Worm (Caenorhabditis elegans) whole organism, midembryonic: Measurements from ENCODE around the gene BE10.4.

Experiments
- T22C8.4 ChIP-seq: fragments of 200-800 bp; sonication (Bioruptor generic); IDR thresholded peaks from 2 replicates; pipeline ENCODE4 v1.3.6; 2022; ENCODE audit warnings: missing genetic modification characterization, missing compliant biosample characterization
- cog-1 ChIP-seq: sonication (generic microtip); optimal IDR thresholded peaks from 2 replicates; lab custom pipeline; 2016; ENCODE audit warnings: missing genetic modification characterization, missing compliant biosample characterization
- flt-1 ChIP-seq: fragments of 200-800 bp; sonication (Bioruptor generic); IDR thresholded peaks from 2 replicates; pipeline ENCODE4 v1.3.6; 2022; ENCODE audit warnings: missing genetic modification characterization, missing compliant biosample characterization
- klf-2 ChIP-seq: fragments of 200-800 bp; sonication (Bioruptor generic); conservative IDR thresholded peaks from 2 replicates; pipeline ENCODE4 v1.3.6; 2022; ENCODE audit warnings: missing genetic modification reagents, missing genetic modification characterization, missing compliant biosample characterization
- med-1 ChIP-seq: sonication (generic microtip); optimal IDR thresholded peaks from 2 replicates; lab custom pipeline; 2017; ENCODE audit warnings: missing genetic modification characterization, mild to moderate bottlenecking, missing compliant biosample characterization, antibody characterized with exemption, missing genetic modification reagents; ENCODE audit not compliant: insufficient read depth
- ref-1 ChIP-seq: fragments of 200-800 bp; sonication (Bioruptor generic); conservative IDR thresholded peaks from 2 replicates; pipeline ENCODE4 v1.3.6; 2022; ENCODE audit warnings: missing genetic modification reagents, missing genetic modification characterization, missing compliant biosample characterization
- tab-1 ChIP-seq: fragments of 200-800 bp; sonication (Bioruptor generic); IDR thresholded peaks from 2 replicates; pipeline ENCODE4 v1.3.6; 2022; ENCODE audit warnings: missing genetic modification characterization, missing compliant biosample characterization
- ztf-23 ChIP-seq: fragments of 200-800 bp; sonication (Bioruptor generic); IDR thresholded peaks from 2 replicates; pipeline ENCODE4 v1.3.6; 2022; ENCODE audit warnings: missing genetic modification reagents, missing genetic modification characterization, missing compliant biosample characterization
- ztf-29 ChIP-seq: fragments of 200-800 bp; sonication (Bioruptor generic); IDR thresholded peaks from 2 replicates; pipeline ENCODE4 v1.3.6; 2022; ENCODE audit warnings: missing genetic modification reagents, missing genetic modification characterization, missing compliant biosample characterization

Gene BE10.4

ce11 chrIII:12831696-12832095 is 18.4 kb downstream of the BE10.4 start:
- no peak for TF ChIP-seq ref-1 (GFP tag; lab: Robert Waterston, UW)
- no peak for TF ChIP-seq T22C8.4
- TF ChIP-seq med-1 (GFP tag; lab: Kevin White, UChicago): no peak
- TF ChIP-seq klf-2 (GFP tag; lab: Robert Waterston, UW): no peak
- TF ChIP-seq tab-1 (GFP tag; lab: Robert Waterston, UW): no peak
- no peak for TF ChIP-seq ztf-29 (GFP tag; lab: Robert Waterston, UW)
- no peak for TF ChIP-seq ztf-23 (GFP tag; lab: Robert Waterston, UW)
- TF ChIP-seq flt-1: no peak
- no peak for TF ChIP-seq cog-1 (tag; lab: Kevin White, UChicago)

ce11 chrIII:12833079-12833478 is 19.8 kb downstream of the BE10.4 start:
- TF ChIP-seq T22C8.4 (no peak), ref-1 (GFP tag; lab: Robert Waterston, UW) (no peak), ztf-23 (GFP tag; lab: Robert Waterston, UW) (no peak), med-1 (GFP tag; lab: Kevin White, UChicago) (no peak), ztf-29 (GFP tag; lab: Robert Waterston, UW) (no peak), klf-2 (GFP tag; lab: Robert Waterston, UW) (no peak), tab-1 (GFP tag; lab: Robert Waterston, UW) (no peak)

ce11 chrIII:12836742-12837285 is 23.5 kb downstream of the BE10.4 start:
- TF ChIP-seq tab-1 (GFP tag; lab: Robert Waterston, UW) (no peak), T22C8.4 (no peak)

ce11 chrIII:12838299-12838698 is 25.0 kb downstream of the BE10.4 start:
- TF ChIP-seq ztf-23 (GFP tag; lab: Robert Waterston, UW): no peak
- TF ChIP-seq klf-2 (GFP tag; lab: Robert Waterston, UW): no peak
- no peak for TF ChIP-seq ztf-29 (GFP tag; lab: Robert Waterston, UW)
- TF ChIP-seq ref-1 (GFP tag; lab: Robert Waterston, UW): no peak
- no peak for TF ChIP-seq tab-1 (GFP tag; lab: Robert Waterston, UW)
- no peak for TF ChIP-seq med-1 (GFP tag; lab: Kevin White, UChicago)

ce11 chrIII:12838913-12839366 is 25.6 kb downstream of the BE10.4 start, which contains the start of gene Y37D8A.4:
Y37D8A.4 (minus strand) TSS chrIII:12838963.
- no peak for TF ChIP-seq T22C8.4
- no peak for TF ChIP-seq cog-1 (tag; lab: Kevin White, UChicago)
- no peak for TF ChIP-seq klf-2 (GFP tag; lab: Robert Waterston, UW)
- TF ChIP-seq ztf-29 (GFP tag; lab: Robert Waterston, UW): no peak
- TF ChIP-seq tab-1 (GFP tag; lab: Robert Waterston, UW): no peak
- no peak for TF ChIP-seq med-1 (GFP tag; lab: Kevin White, UChicago)
- no peak for TF ChIP-seq ztf-23 (GFP tag; lab: Robert Waterston, UW)
- TF ChIP-seq flt-1: no peak
- TF ChIP-seq ref-1 (GFP tag; lab: Robert Waterston, UW): no peak

DNA sequence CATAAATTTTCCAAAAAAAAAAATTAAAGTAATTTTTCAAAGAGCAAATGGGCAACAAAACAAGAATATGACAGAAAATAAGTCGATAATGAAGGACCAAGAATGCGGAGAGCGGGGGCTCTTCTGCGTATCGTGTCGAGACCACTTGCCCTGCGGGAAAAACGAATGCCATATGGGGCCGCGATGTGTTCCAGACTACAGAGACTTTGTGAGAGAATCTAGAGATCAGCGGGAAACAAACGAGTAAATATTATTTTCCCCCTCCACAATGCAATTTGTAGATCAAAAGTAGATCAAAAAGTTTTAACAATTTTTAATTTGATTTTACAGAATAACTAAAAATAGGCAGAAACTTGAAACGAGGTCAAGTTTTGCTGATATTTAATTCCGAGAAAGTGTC is 26.9 kb downstream of the BE10.4 start:
- TF ChIP-seq med-1 (GFP tag; lab: Kevin White, UChicago) (no peak), klf-2 (GFP tag; lab: Robert Waterston, UW) (no peak), ztf-23 (GFP tag; lab: Robert Waterston, UW) (no peak), ref-1 (GFP tag; lab: Robert Waterston, UW) (no peak)

DNA sequence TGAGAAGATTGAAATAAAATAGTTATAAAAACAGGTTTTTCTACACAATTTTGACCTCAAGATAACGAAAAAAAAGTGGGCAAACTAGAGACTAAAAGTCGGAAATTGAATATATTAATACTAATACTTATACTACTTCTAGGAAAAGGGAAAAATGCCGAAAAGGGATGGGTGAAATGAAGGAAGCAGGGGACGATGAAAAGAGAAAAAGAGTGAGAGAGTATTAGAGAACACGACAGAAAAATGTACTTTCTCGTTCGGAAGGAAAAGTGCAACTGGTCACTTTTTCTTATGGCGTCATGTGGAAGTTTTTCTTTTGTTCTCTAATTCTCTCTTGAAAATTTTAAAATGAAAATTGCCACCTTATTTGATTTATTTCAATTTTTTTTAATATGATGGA is 28.0 kb downstream of the BE10.4 start:
- TF ChIP-seq ref-1 (GFP tag; lab: Robert Waterston, UW) (no peak), med-1 (GFP tag; lab: Kevin White, UChicago) (no peak), ztf-29 (GFP tag; lab: Robert Waterston, UW) (no peak), cog-1 (tag; lab: Kevin White, UChicago) (no peak), tab-1 (GFP tag; lab: Robert Waterston, UW) (no peak), klf-2 (GFP tag; lab: Robert Waterston, UW) (no peak), T22C8.4 (no peak), flt-1 (no peak), ztf-23 (GFP tag; lab: Robert Waterston, UW) (no peak)

- TF ChIP-seq ref-1 (GFP tag; lab: Robert Waterston, UW) (no peak), ztf-23 (GFP tag; lab: Robert Waterston, UW) (no peak), tab-1 (GFP tag; lab: Robert Waterston, UW) (no peak), klf-2 (GFP tag; lab: Robert Waterston, UW) (no peak), med-1 (GFP tag; lab: Kevin White, UChicago) (no peak), cog-1 (tag; lab: Kevin White, UChicago) (no peak), T22C8.4 (no peak), ztf-29 (GFP tag; lab: Robert Waterston, UW) (no peak), flt-1 (no peak)
Observed at ce11 chrIII:12842858-12843257, 29.6 kb downstream of the BE10.4 start.

DNA sequence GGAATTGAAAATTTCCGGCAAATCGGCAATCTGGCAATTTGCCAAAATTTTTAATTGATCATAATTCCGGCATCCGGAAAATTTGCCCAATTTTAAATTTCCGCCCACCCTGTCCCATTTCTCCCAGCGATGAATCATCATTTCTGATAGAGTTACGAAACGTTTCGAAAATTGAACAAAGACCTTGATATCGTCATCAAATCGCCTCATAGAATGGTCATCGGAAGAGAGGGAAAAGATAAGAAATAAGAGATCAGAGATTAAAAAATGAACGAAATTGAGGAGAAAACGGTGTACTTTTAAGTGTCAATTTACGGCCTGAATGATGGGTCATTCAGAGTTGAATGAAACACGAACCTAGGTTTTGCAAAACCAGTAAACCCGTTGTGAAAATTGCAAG is 34.3 kb downstream of the BE10.4 start:
- no peak for TF ChIP-seq klf-2 (GFP tag; lab: Robert Waterston, UW)

DNA sequence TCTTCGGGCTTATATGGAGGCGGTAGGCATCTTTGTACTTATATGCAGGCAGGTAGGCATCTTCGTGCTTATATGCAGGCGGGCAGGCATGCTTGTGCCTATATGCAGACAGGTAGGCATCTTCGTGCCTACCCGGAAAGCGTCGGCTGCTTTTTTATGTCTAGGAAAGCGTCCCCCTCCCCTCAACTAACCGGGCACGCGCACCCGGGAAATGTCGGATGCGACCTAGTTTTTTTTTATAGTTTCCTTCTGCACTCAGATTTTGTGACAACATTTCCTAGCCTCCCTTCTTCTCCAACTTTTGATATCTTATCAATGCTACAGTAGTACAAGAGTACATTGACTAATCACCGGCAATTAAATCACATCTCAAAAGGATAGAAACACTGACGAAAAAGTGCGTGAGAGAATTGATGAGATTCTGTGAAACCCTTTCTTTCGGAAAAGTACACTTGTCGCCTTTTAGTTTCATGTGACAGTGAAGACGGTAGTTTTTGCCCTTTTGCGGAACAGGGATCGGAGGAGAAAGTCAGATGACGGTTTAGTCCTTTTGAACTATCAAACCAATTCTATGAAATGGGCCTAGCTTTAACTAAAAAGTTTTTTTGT is 35.8 kb downstream of the BE10.4 start:
- TF ChIP-seq flt-1 (no peak), cog-1 (tag; lab: Kevin White, UChicago) (no peak), med-1 (GFP tag; lab: Kevin White, UChicago) (no peak), ztf-29 (GFP tag; lab: Robert Waterston, UW) (no peak), ztf-23 (GFP tag; lab: Robert Waterston, UW) (no peak), tab-1 (GFP tag; lab: Robert Waterston, UW) (no peak), ref-1 (GFP tag; lab: Robert Waterston, UW) (no peak), klf-2 (GFP tag; lab: Robert Waterston, UW) (no peak), T22C8.4 (no peak)
